Fruit fly (Drosophila melanogaster): Measurements from ENCODE around the gene CG46394.

DNA sequence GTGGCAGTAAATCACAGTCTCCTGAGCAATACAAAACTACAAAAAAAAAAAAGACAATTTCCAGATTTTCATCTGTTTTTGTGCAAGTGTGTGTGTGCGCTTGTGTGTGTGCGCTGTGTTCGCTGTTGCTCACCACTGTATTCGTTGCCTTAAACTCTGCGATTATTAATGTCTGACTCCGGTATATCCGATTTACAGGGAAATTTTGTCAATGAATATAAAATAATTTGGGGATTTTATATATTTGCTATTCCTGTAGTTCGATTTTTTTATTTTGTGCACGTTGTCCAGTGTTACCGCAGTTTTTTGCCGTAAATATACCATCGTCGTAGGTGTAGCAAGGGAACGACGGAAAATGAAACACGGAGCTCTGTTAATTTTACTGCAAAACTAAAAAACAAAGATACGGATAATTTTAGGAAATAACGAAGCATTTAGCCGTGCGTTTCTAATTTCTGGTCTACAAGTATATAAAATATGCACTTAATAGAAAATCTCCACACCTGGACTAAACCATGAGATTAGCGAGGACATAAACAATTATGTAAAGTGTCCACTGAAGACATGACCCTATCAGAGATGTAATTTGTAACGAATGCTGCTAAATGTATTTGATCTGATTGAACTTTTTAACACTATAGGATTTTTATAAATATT lies 9.1 kb downstream of the CG46394 start, which contains the start of gene Duba:
- TF ChIP-seq OdsH (GFP tag; optimal IDR thresholded peaks at IDR 0.05) = no peak
- TF ChIP-seq h (GFP tag; optimal IDR thresholded peaks at IDR 0.05) = no peak
- no peak for TF ChIP-seq lola (GFP tag; optimal IDR thresholded peaks at IDR 0.05)

Data from whole organism, wandering third instar larva.